Worm (Caenorhabditis elegans): ENCODE results near the gene F44A2.3.

- no peak for TF ChIP-seq ama-1 (optimal IDR thresholded peaks at IDR 0.05)
- no peak for TF ChIP-seq B0310.2 (tag; optimal IDR thresholded peaks at IDR 0.05)
- no peak for TF ChIP-seq ceh-13 (GFP tag; optimal IDR thresholded peaks at IDR 0.05)
- TF ChIP-seq sea-1 (GFP tag; conservative IDR thresholded peaks at IDR 0.05) = 0 out of 2 replicates have a peak, but pooled peaks have one; percentile 12
- no peak for TF ChIP-seq hmbx-1 (tag; optimal IDR thresholded peaks at IDR 0.05)
- TF ChIP-seq flt-1 (GFP tag; IDR thresholded peaks at IDR 0.05) = no peak
- TF ChIP-seq ceh-36 (tag; optimal IDR thresholded peaks at IDR 0.05) = no peak
- no peak for TF ChIP-seq hnd-1 (tag; optimal IDR thresholded peaks at IDR 0.05)
- no peak for TF ChIP-seq aly-1 (tag; optimal IDR thresholded peaks at IDR 0.05)
- TF ChIP-seq tra-4 (tag; optimal IDR thresholded peaks at IDR 0.05) = no peak
- no peak for TF ChIP-seq tbx-37 (GFP tag; conservative IDR thresholded peaks at IDR 0.05)
- no peak for TF ChIP-seq tbx-11 (GFP tag; IDR thresholded peaks at IDR 0.05)
- TF ChIP-seq ets-7 (tag; optimal IDR thresholded peaks at IDR 0.05) = no peak
Observed at ce11 chrV:9338452-9338851, 33.2 kb downstream of the F44A2.3 start.
